Worm (Caenorhabditis elegans): ENCODE data around the gene tsct-1.

ce11 chrX:12463504-12463903 is 29.6 kb downstream of the tsct-1 start, which contains the start of gene T18D3.5:
- TF ChIP-seq dao-5 (tag; optimal IDR thresholded peaks at IDR 0.05) = no peak
- no peak for TF ChIP-seq him-1 (tag; optimal IDR thresholded peaks at IDR 0.05)
- no peak for TF ChIP-seq W03F9.2 (tag; optimal IDR thresholded peaks at IDR 0.05)

All from whole organism, L4/young adult.